Worm (Caenorhabditis elegans): ENCODE measurements around the gene hum-8.

hum-8 gene

DNA sequence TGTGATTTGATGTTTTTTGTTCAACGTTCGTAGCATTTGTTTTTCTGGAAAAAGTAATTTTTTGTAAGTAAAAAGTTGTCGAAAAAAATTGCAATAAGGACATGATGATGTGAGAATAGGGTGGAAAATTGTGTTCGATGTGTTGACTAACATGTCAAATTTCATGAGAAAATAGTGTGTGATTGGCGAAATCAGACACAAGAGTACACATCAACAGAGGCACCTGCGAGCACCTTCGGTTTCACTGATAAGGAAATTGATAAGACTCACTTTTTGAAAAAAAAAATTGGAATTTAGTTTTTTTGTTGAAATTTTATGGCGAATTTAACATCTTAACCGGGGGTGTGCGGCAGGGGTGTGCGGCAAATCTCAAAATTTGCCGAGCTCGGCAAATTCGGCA, at the start of gene hum-8:
Gene hum-8, minus strand, starts transcription at position 46 of the 400 bp plus-strand sequence.
- TF ChIP-seq F13C5.2 (tag; optimal IDR thresholded peaks at IDR 0.05) (no peak), ceh-36 (tag; optimal IDR thresholded peaks at IDR 0.05) (no peak), B0310.2 (tag; optimal IDR thresholded peaks at IDR 0.05) (no peak), sea-1 (GFP tag; conservative IDR thresholded peaks at IDR 0.05) (no peak), tbx-11 (GFP tag; IDR thresholded peaks at IDR 0.05) (no peak), flt-1 (GFP tag; IDR thresholded peaks at IDR 0.05) (no peak), hmbx-1 (tag; optimal IDR thresholded peaks at IDR 0.05) (no peak), tbx-37 (GFP tag; conservative IDR thresholded peaks at IDR 0.05) (no peak), ama-1 (optimal IDR thresholded peaks at IDR 0.05) (no peak), ets-7 (tag; optimal IDR thresholded peaks at IDR 0.05) (no peak), tra-4 (tag; optimal IDR thresholded peaks at IDR 0.05) (no peak), hmg-4 (GFP tag; optimal IDR thresholded peaks at IDR 0.05) (no peak), pes-1 (GFP tag; IDR thresholded peaks at IDR 0.05) (no peak), scrt-1 (GFP tag; IDR thresholded peaks at IDR 0.05) (no peak), aly-1 (tag; optimal IDR thresholded peaks at IDR 0.05) (no peak), ceh-13 (GFP tag; optimal IDR thresholded peaks at IDR 0.05) (no peak)

DNA sequence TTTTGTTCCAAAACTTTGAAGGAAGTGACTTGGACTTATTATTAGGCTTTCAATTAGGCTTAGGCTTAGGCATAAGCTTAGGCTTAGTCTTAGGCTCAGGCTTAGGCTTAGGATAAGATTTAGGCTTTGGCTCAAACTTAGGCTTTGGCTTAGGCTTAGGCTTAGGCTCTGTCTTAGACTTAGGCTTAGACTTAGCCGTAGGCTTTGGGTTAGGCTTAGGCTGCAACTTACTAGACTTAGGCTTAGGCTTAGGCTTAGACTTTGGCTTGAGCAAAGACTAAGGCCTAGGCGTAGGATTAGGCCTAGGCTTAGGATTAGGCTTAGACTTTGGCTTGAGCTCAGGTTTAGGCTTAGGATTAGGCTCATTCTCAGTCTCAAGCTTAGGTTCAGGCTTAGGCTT, 44.4 kb upstream of the hum-8 start:
- TF ChIP-seq tbx-37 (GFP tag; conservative IDR thresholded peaks at IDR 0.05) = no peak
- TF ChIP-seq ceh-36 (tag; optimal IDR thresholded peaks at IDR 0.05) = peak; percentile 58

DNA sequence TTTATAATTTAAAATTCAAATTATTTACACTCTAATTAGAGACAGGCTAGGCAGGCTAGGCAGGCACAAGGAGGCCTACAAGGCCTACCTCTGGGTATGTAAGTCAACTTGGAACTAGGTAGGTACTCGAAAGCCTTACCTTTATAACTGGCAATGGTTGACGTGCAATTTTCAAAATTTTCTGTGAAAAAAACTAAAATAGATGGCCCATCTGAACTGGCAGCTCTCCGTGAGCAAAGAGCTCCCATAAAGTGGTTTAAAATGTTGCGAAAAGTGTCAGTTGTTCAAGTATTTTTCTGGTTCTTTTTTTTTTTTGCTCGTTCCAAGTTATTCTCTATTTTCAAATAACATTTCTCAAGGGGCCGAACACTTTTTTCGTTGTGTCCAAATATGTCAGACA, 43.6 kb upstream of the hum-8 start:
- TF ChIP-seq scrt-1 (GFP tag; IDR thresholded peaks at IDR 0.05) = no peak
- TF ChIP-seq ama-1 (optimal IDR thresholded peaks at IDR 0.05) = no peak
- no peak for TF ChIP-seq F13C5.2 (tag; optimal IDR thresholded peaks at IDR 0.05)
- no peak for TF ChIP-seq pes-1 (GFP tag; IDR thresholded peaks at IDR 0.05)
- TF ChIP-seq hmg-4 (GFP tag; optimal IDR thresholded peaks at IDR 0.05) = no peak
- TF ChIP-seq ceh-36 (tag; optimal IDR thresholded peaks at IDR 0.05) = no peak

DNA sequence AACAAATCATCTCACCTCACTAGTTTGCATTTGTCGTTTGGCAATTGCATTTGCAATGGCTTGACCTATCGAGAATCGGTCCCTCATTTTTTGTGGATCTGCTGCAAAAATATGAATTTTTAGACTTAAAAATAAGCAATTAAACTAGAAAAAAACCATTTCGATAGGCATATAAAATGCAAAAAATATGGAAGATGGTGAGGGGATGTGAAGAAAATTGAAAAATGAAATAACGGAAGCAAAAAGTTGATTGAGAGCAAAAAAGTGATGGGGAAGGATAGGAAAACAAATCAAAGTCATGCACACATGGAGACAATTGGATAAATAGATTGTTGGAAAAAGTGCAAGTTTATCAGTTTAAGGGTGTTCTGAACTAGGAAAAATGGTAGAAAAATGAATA, 40.7 kb upstream of the hum-8 start, which contains the start of gene npr-37:
Gene npr-37, minus strand, starts transcription at position 101 of the 400 bp plus-strand sequence.
- no peak for TF ChIP-seq tra-4 (tag; optimal IDR thresholded peaks at IDR 0.05)
- no peak for TF ChIP-seq hnd-1 (tag; optimal IDR thresholded peaks at IDR 0.05)
- TF ChIP-seq sea-1 (GFP tag; conservative IDR thresholded peaks at IDR 0.05) = no peak
- TF ChIP-seq pes-1 (GFP tag; IDR thresholded peaks at IDR 0.05) = no peak
- no peak for TF ChIP-seq hmbx-1 (tag; optimal IDR thresholded peaks at IDR 0.05)
- TF ChIP-seq ceh-13 (GFP tag; optimal IDR thresholded peaks at IDR 0.05) = no peak
- no peak for TF ChIP-seq ceh-36 (tag; optimal IDR thresholded peaks at IDR 0.05)
- TF ChIP-seq tbx-11 (GFP tag; IDR thresholded peaks at IDR 0.05) = no peak
- no peak for TF ChIP-seq hmg-4 (GFP tag; optimal IDR thresholded peaks at IDR 0.05)
- no peak for TF ChIP-seq F13C5.2 (tag; optimal IDR thresholded peaks at IDR 0.05)
- TF ChIP-seq ets-7 (tag; optimal IDR thresholded peaks at IDR 0.05) = no peak
- no peak for TF ChIP-seq tbx-37 (GFP tag; conservative IDR thresholded peaks at IDR 0.05)
- no peak for TF ChIP-seq B0310.2 (tag; optimal IDR thresholded peaks at IDR 0.05)
- no peak for TF ChIP-seq flt-1 (GFP tag; IDR thresholded peaks at IDR 0.05)
- TF ChIP-seq scrt-1 (GFP tag; IDR thresholded peaks at IDR 0.05) = no peak
- no peak for TF ChIP-seq ama-1 (optimal IDR thresholded peaks at IDR 0.05)
- TF ChIP-seq aly-1 (tag; optimal IDR thresholded peaks at IDR 0.05) = no peak

DNA sequence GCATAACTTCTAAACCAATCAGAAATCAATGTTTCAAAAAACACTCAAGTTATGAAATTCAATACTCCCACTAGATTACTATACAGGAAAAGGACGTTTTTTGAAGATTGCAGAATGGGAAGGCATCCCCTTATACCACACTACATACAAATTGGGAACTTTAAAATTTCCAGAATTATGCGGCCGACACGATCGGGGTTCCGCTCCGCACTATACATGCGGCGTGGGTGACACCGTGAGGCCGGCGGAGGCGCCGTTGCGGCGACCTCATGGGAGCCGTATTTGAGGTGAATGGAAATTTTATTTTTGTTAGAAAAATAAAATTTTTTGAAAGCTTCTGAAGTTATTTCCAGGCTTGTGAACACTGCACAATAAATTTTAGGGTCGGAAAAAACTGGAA, 28.0 kb upstream of the hum-8 start:
- no peak for TF ChIP-seq ceh-13 (GFP tag; optimal IDR thresholded peaks at IDR 0.05)
- TF ChIP-seq hmbx-1 (tag; optimal IDR thresholded peaks at IDR 0.05) = no peak
- no peak for TF ChIP-seq sea-1 (GFP tag; conservative IDR thresholded peaks at IDR 0.05)
- no peak for TF ChIP-seq flt-1 (GFP tag; IDR thresholded peaks at IDR 0.05)
- no peak for TF ChIP-seq hmg-4 (GFP tag; optimal IDR thresholded peaks at IDR 0.05)
- no peak for TF ChIP-seq hnd-1 (tag; optimal IDR thresholded peaks at IDR 0.05)
- no peak for TF ChIP-seq tbx-11 (GFP tag; IDR thresholded peaks at IDR 0.05)
- no peak for TF ChIP-seq aly-1 (tag; optimal IDR thresholded peaks at IDR 0.05)
- no peak for TF ChIP-seq scrt-1 (GFP tag; IDR thresholded peaks at IDR 0.05)
- no peak for TF ChIP-seq ceh-36 (tag; optimal IDR thresholded peaks at IDR 0.05)

DNA sequence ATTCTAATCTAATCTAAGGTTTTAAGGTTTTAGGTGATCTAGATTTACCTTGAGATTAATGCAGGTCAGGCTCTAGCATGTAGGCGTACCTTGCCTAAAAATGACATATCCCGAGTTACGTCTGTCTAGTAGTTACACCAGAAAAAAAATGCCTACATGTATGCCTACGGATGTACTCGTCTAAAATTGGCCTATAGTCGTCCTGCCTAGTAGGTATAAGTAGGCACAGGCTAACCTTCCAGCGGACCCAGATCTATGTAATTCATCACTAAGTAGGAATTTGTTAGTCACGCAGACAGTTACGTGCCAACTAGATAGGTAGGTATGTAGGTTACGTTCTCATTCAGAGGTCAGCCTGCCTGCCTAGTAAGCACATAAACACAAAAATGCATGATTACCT, 26.9 kb upstream of the hum-8 start:
- TF ChIP-seq tra-4 (tag; optimal IDR thresholded peaks at IDR 0.05) (no peak), ceh-13 (GFP tag; optimal IDR thresholded peaks at IDR 0.05) (no peak), ceh-36 (tag; optimal IDR thresholded peaks at IDR 0.05) (no peak)

DNA sequence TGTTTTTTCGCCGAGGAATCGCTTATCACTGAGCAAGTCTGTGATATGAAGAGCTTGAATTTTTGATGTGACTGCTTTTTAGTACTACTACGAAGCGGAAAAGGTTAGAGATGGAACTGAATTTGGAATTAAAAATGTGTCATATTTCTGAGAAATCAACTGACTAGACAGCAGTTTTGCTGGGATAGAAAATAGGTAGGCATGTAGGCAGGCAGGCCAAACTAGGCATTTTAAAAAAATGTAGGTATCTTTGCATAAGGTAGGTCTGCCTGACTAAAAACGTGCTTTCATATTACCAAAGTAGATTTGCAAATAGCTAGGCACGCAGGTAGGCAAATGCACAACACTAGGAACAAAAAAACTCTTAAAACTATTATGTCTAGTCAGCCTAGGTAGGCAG, 26.2 kb upstream of the hum-8 start:
- TF ChIP-seq ama-1 (optimal IDR thresholded peaks at IDR 0.05) = no peak
- no peak for TF ChIP-seq scrt-1 (GFP tag; IDR thresholded peaks at IDR 0.05)
- TF ChIP-seq hnd-1 (tag; optimal IDR thresholded peaks at IDR 0.05) = no peak
- no peak for TF ChIP-seq ceh-13 (GFP tag; optimal IDR thresholded peaks at IDR 0.05)
- TF ChIP-seq tbx-11 (GFP tag; IDR thresholded peaks at IDR 0.05) = no peak
- TF ChIP-seq flt-1 (GFP tag; IDR thresholded peaks at IDR 0.05) = no peak
- TF ChIP-seq tra-4 (tag; optimal IDR thresholded peaks at IDR 0.05) = no peak
- no peak for TF ChIP-seq F13C5.2 (tag; optimal IDR thresholded peaks at IDR 0.05)
- no peak for TF ChIP-seq ceh-36 (tag; optimal IDR thresholded peaks at IDR 0.05)

DNA sequence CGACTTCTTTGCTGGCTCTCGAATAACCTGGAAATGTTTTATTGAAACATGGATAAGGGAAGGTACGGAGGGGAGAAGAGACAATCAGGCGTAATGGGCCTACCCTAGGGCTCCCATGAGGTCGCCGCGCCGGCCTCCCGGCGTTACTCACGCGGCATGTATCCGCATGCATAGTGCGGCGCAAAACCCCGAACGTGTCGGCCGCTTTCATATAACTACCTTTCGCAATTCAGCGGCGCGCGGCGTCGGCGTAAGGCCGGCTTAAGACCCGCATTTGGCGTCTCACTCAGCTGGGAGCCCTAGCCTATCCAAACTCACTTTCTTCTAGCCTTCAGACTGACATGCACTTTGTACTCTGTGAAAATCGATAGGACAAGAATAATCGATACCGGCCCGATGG, 21.7 kb upstream of the hum-8 start:
- TF ChIP-seq aly-1 (tag; optimal IDR thresholded peaks at IDR 0.05) = no peak
- no peak for TF ChIP-seq ama-1 (optimal IDR thresholded peaks at IDR 0.05)
- no peak for TF ChIP-seq hnd-1 (tag; optimal IDR thresholded peaks at IDR 0.05)
- TF ChIP-seq tbx-11 (GFP tag; IDR thresholded peaks at IDR 0.05) = no peak
- TF ChIP-seq F13C5.2 (tag; optimal IDR thresholded peaks at IDR 0.05) = no peak
- TF ChIP-seq ets-7 (tag; optimal IDR thresholded peaks at IDR 0.05) = no peak
- no peak for TF ChIP-seq tbx-37 (GFP tag; conservative IDR thresholded peaks at IDR 0.05)
- TF ChIP-seq sea-1 (GFP tag; conservative IDR thresholded peaks at IDR 0.05) = no peak
- TF ChIP-seq B0310.2 (tag; optimal IDR thresholded peaks at IDR 0.05) = no peak
- no peak for TF ChIP-seq hmbx-1 (tag; optimal IDR thresholded peaks at IDR 0.05)
- TF ChIP-seq ceh-13 (GFP tag; optimal IDR thresholded peaks at IDR 0.05) = no peak
- TF ChIP-seq ceh-36 (tag; optimal IDR thresholded peaks at IDR 0.05) = no peak

Measured in whole organism, early embryonic.